Worm (Caenorhabditis elegans): ENCODE data around the gene ggtb-1.

ce11 chrIII:7146341-7146740 is 12.8 kb downstream of the ggtb-1 start:
- TF ChIP-seq Y67H2A.10 (GFP tag; conservative IDR thresholded peaks at IDR 0.05) (no peak), ceh-27 (GFP tag; optimal IDR thresholded peaks at IDR 0.05) (no peak), ets-4 (GFP tag; optimal IDR thresholded peaks at IDR 0.05) (no peak), sea-2 (GFP tag; IDR thresholded peaks at IDR 0.05) (no peak), F55B11.4 (tag; optimal IDR thresholded peaks at IDR 0.05; ENCODE audit: borderline replicate concordance, insufficient read depth) (no peak), Y53F4B.3 (GFP tag; IDR thresholded peaks at IDR 0.05) (no peak)
